Worm (Caenorhabditis elegans) whole organism, early embryonic: ENCODE measurements around the gene Y50E8A.2.

Source experiments
- B0310.2 ChIP-seq: sonication (generic microtip); optimal IDR thresholded peaks from 2 replicates; lab custom pipeline; 2016; ENCODE audit warnings: mild to moderate bottlenecking, missing genetic modification characterization, missing compliant biosample characterization
- aly-1 ChIP-seq: sonication (generic microtip); optimal IDR thresholded peaks from 2 replicates; lab custom pipeline; 2016; ENCODE audit warnings: missing genetic modification characterization, missing compliant biosample characterization
- ama-1 ChIP-seq: fragments of 150-350 bp; optimal IDR thresholded peaks from 2 replicates; lab custom pipeline; 2014
- ceh-13 ChIP-seq: fragments of 200-800 bp; sonication (Bioruptor generic); optimal IDR thresholded peaks from 2 replicates; lab custom pipeline; 2018; ENCODE audit warnings: mild to moderate bottlenecking, missing genetic modification characterization, missing compliant biosample characterization
- ets-7 ChIP-seq: sonication (generic microtip); optimal IDR thresholded peaks from 2 replicates; lab custom pipeline; 2016; ENCODE audit warnings: missing genotype, missing genetic modification characterization, missing compliant biosample characterization
- flt-1 ChIP-seq: fragments of 200-800 bp; sonication (Bioruptor generic); IDR thresholded peaks from 2 replicates; pipeline ENCODE4 v1.3.6; 2022; ENCODE audit warnings: missing genetic modification characterization, missing compliant biosample characterization
- hmbx-1 ChIP-seq: sonication (generic microtip); optimal IDR thresholded peaks from 2 replicates; lab custom pipeline; 2016; ENCODE audit warnings: mild to moderate bottlenecking, missing genetic modification characterization, missing compliant biosample characterization
- hmg-4 ChIP-seq: fragments of 200-800 bp; sonication (Bioruptor generic); optimal IDR thresholded peaks from 2 replicates; lab custom pipeline; 2018; ENCODE audit warnings: mild to moderate bottlenecking, missing genetic modification characterization, missing compliant biosample characterization
- hnd-1 ChIP-seq: sonication (generic microtip); optimal IDR thresholded peaks from 2 replicates; lab custom pipeline; 2016; ENCODE audit warnings: missing genetic modification characterization, missing compliant biosample characterization
- sea-1 ChIP-seq: fragments of 200-800 bp; sonication (Bioruptor generic); conservative IDR thresholded peaks from 2 replicates; pipeline ENCODE4 v1.3.6; 2022; ENCODE audit warnings: missing genetic modification characterization, missing compliant biosample characterization
- tbx-11 ChIP-seq: fragments of 200-800 bp; sonication (Bioruptor generic); IDR thresholded peaks from 2 replicates; pipeline ENCODE4 v1.3.6; 2022; ENCODE audit warnings: missing genetic modification characterization, missing compliant biosample characterization
- tbx-37 ChIP-seq: fragments of 200-800 bp; sonication (Bioruptor generic); conservative IDR thresholded peaks from 2 replicates; pipeline ENCODE4 v1.3.6; 2022; ENCODE audit warnings: missing genetic modification reagents, missing genetic modification characterization, missing compliant biosample characterization
- tra-4 ChIP-seq: sonication (generic microtip); optimal IDR thresholded peaks from 2 replicates; lab custom pipeline; 2017; ENCODE audit warnings: missing genetic modification characterization, missing compliant biosample characterization

DNA sequence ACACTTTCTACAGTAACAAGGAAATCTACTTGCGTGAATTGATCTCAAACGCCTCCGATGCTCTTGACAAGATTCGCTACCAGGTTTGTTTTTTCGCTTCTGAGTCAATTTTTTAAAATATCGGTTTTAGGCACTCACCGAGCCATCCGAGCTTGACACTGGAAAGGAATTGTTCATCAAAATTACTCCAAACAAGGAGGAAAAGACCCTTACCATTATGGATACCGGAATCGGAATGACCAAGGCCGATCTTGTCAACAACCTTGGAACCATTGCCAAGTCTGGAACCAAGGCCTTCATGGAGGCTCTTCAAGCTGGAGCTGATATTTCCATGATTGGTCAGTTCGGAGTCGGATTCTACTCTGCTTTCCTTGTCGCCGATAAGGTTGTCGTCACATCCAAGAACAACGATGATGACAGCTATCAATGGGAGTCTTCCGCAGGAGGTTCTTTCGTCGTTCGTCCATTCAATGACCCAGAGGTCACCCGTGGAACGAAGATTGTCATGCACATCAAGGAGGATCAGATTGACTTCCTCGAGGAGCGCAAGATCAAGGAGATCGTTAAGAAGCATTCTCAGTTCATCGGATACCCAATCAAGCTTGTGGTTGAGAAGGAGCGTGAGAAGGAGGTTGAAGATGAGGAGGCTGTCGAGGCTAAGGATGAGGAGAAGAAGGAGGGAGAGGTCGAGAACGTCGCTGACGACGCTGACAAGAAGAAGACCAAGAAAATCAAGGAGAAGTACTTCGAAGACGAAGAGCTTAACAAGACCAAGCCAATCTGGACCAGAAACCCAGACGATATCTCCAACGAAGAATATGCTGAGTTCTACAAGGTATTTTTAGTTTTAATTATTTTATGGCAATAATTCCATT lies 42.2 kb downstream of the Y50E8A.2 start:
- TF ChIP-seq hmg-4 (GFP tag; lab: Kevin White, UChicago) = no peak
- TF ChIP-seq aly-1 (tag; lab: Kevin White, UChicago) = no peak
- TF ChIP-seq ama-1 (lab: Kevin White, UChicago) = no peak
- TF ChIP-seq sea-1 (GFP tag; lab: Robert Waterston, UW) = no peak
- TF ChIP-seq B0310.2 = no peak
- TF ChIP-seq hmbx-1 (tag; lab: Kevin White, UChicago) = no peak
- TF ChIP-seq tbx-11 (GFP tag; lab: Robert Waterston, UW) = no peak
- no peak for TF ChIP-seq hnd-1 (tag; lab: Kevin White, UChicago)
- TF ChIP-seq ceh-13 (GFP tag; lab: Kevin White, UChicago) = no peak
- no peak for TF ChIP-seq ets-7
- TF ChIP-seq tbx-37 = no peak
- no peak for TF ChIP-seq tra-4 (tag; lab: Kevin White, UChicago)
- no peak; the same call in 1 of the 2 replicates for TF ChIP-seq flt-1 (GFP tag; lab: Robert Waterston, UW)
